Worm (Caenorhabditis elegans): ENCODE data around the gene srj-24.

DNA sequence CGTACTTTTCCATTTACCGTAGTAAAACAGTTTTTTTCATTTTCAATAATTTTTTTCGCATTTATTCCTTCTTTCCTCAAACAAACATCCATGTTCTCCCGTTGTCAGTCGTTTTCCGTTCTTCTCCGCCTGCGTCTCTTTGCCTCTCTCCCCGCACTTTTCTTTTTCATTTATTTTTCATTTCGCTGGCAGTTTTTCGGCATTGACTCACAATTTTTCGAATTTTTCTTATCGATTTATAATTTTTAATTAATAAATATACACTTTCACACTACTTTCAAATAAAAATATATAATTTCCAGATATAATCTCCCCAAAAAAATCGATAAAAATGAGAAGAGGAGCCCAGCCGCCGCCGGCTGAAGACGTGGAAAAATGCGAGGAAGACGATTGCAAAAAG lies 51.3 kb downstream of the srj-24 start, which contains the start of gene H25P19.1:
- TF ChIP-seq nhr-11 (tag; optimal IDR thresholded peaks at IDR 0.05) (no peak), unc-39 (tag; optimal IDR thresholded peaks at IDR 0.05) (no peak), ztf-11 (tag; optimal IDR thresholded peaks at IDR 0.05) (no peak), mdl-1 (tag; optimal IDR thresholded peaks at IDR 0.05) (no peak), ama-1 (optimal IDR thresholded peaks at IDR 0.05) (no peak), nhr-25 (tag; optimal IDR thresholded peaks at IDR 0.05) (no peak), nhr-237 (tag; optimal IDR thresholded peaks at IDR 0.05) (no peak), C34F6.9 (tag; optimal IDR thresholded peaks at IDR 0.05) (no peak), sma-3 (GFP tag; optimal IDR thresholded peaks at IDR 0.05) (no peak), nhr-6 (tag; optimal IDR thresholded peaks at IDR 0.05) (no peak), elt-3 (tag; optimal IDR thresholded peaks at IDR 0.05) (no peak), skn-1 (tag; optimal IDR thresholded peaks at IDR 0.05) (no peak), aly-2 (tag; optimal IDR thresholded peaks at IDR 0.05) (no peak)
